Fruit fly (Drosophila melanogaster) whole organism, prepupa: Measurements from ENCODE around the gene CG43750.

Source experiments
- CG11294 ChIP-seq: fragments of 200-800 bp; sonication (Bioruptor generic); IDR thresholded peaks from 2 replicates; pipeline ENCODE4 v1.3.6; 2022; ENCODE audit warnings: missing biosample characterization, missing genetic modification characterization
- CG32006 ChIP-seq: fragments of 200-800 bp; sonication (Bioruptor generic); optimal IDR thresholded peaks from 3 replicates; lab custom pipeline; 2017; ENCODE audit warnings: missing biosample characterization, mild to moderate bottlenecking, missing genetic modification characterization
- Eip78C ChIP-seq: fragments of 200-800 bp; sonication (Bioruptor generic); peaks from one replicate; lab custom pipeline; 2016; ENCODE audit warnings: missing biosample characterization, missing genetic modification characterization
- Eip93F ChIP-seq: fragments of 200-800 bp; sonication (Bioruptor generic); optimal IDR thresholded peaks from 2 replicates; lab custom pipeline; 2016; ENCODE audit warnings: missing biosample characterization, mild to moderate bottlenecking, missing genetic modification characterization
- Ets96B ChIP-seq: fragments of 200-800 bp; optimal IDR thresholded peaks from 2 replicates; lab custom pipeline; 2019; ENCODE audit warnings: missing biosample characterization, mild to moderate bottlenecking, missing genetic modification characterization, moderate library complexity
- Hr39 ChIP-seq: fragments of 200-800 bp; sonication (Bioruptor generic); optimal IDR thresholded peaks from 2 replicates; lab custom pipeline; 2016; ENCODE audit warnings: missing biosample characterization, missing genetic modification characterization
- Hr4 ChIP-seq: fragments of 200-800 bp; sonication (Bioruptor generic); optimal IDR thresholded peaks from 3 replicates; lab custom pipeline; 2016; ENCODE audit warnings: missing biosample characterization, missing genetic modification characterization
- Met ChIP-seq: fragments of 200-800 bp; sonication (Bioruptor generic); optimal IDR thresholded peaks from 3 replicates; lab custom pipeline; 2016; ENCODE audit warnings: missing biosample characterization, missing genetic modification characterization
- eg ChIP-seq: fragments of 200-800 bp; sonication (Bioruptor generic); IDR thresholded peaks from 3 replicates; pipeline ENCODE4 v1.3.6; 2022; ENCODE audit warnings: missing biosample characterization, missing genetic modification characterization
- fkh ChIP-seq: fragments of 200-800 bp; sonication (Bioruptor generic); optimal IDR thresholded peaks from 3 replicates; lab custom pipeline; 2017; ENCODE audit warnings: missing biosample characterization, mild to moderate bottlenecking, missing genetic modification characterization, moderate library complexity
- pdm3 ChIP-seq: fragments of 200-800 bp; sonication (Bioruptor generic); optimal IDR thresholded peaks from 3 replicates; lab custom pipeline; 2016; ENCODE audit warnings: missing biosample characterization, missing genetic modification characterization

dm6 chr2L:2413093-2413492, 22.6 kb upstream of the CG43750 start:
- TF ChIP-seq pdm3 (GFP tag; lab: Kevin White, UChicago) (peak; percentile 16), Hr39 (GFP tag; lab: Kevin White, UChicago) (no peak), Eip93F (GFP tag; lab: Kevin White, UChicago) (no peak), eg (GFP tag; lab: Robert Waterston, UW) (peak; percentile 87), CG11294 (GFP tag; lab: Robert Waterston, UW) (peak; percentile 59; the same call in 1 of the 2 replicates), fkh (GFP tag; lab: Kevin White, UChicago) (no peak), Ets96B (no peak), Hr4 (GFP tag; lab: Kevin White, UChicago) (peak; percentile 48), Met (GFP tag; lab: Kevin White, UChicago) (no peak), Eip78C (GFP tag; lab: Kevin White, UChicago) (no peak), CG32006 (GFP tag; lab: Kevin White, UChicago) (peak; percentile 71)
